Worm (Caenorhabditis elegans): Measurements from ENCODE around the gene srh-89.

Gene srh-89

ce11 chrV:7434805-7435363, 29.7 kb downstream of the srh-89 start:
- TF ChIP-seq ztf-11 (tag; optimal IDR thresholded peaks at IDR 0.05) (no peak), nhr-19 (GFP tag; conservative IDR thresholded peaks at IDR 0.05) (peak; percentile 98), nhr-12 (tag; optimal IDR thresholded peaks at IDR 0.05) (no peak), nhr-90 (tag; optimal IDR thresholded peaks at IDR 0.05; ENCODE audit: poor library complexity) (peak; percentile 29), unc-130 (tag; optimal IDR thresholded peaks at IDR 0.05) (peak; percentile 34), C04F5.9 (tag; optimal IDR thresholded peaks at IDR 0.05) (no peak), C34B4.2 (tag; optimal IDR thresholded peaks at IDR 0.05) (no peak), ceh-90 (tag; optimal IDR thresholded peaks at IDR 0.05) (no peak), egl-27 (tag; optimal IDR thresholded peaks at IDR 0.05) (no peak), mab-9 (GFP tag; IDR thresholded peaks at IDR 0.05) (no peak), fkh-8 (tag; optimal IDR thresholded peaks at IDR 0.05) (peak; percentile 73), blmp-1 (tag; optimal IDR thresholded peaks at IDR 0.05) (peak; percentile 5), lir-3 (tag; optimal IDR thresholded peaks at IDR 0.05; ENCODE audit: poor library complexity) (peak; percentile 34), lin-15B (tag; optimal IDR thresholded peaks at IDR 0.05) (no peak), sox-4 (tag; optimal IDR thresholded peaks at IDR 0.05) (no peak), ztf-4 (tag; optimal IDR thresholded peaks at IDR 0.05) (no peak), pag-3 (tag; optimal IDR thresholded peaks at IDR 0.05; ENCODE audit: borderline replicate concordance, insufficient read depth) (no peak), fos-1 (tag; optimal IDR thresholded peaks at IDR 0.05) (no peak), nhr-84 (tag; optimal IDR thresholded peaks at IDR 0.05) (no peak), elt-3 (tag; optimal IDR thresholded peaks at IDR 0.05) (peak in 1 of 6 experiments; percentile 4), dpl-1 (GFP tag; optimal IDR thresholded peaks at IDR 0.05) (peak in 2 of 3 experiments; percentile 37 to 45), hlh-17 (GFP tag; optimal IDR thresholded peaks at IDR 0.05; ENCODE audit: borderline replicate concordance) (no peak), nhr-20 (tag; optimal IDR thresholded peaks at IDR 0.05) (peak; percentile 78), pax-3 (tag; optimal IDR thresholded peaks at IDR 0.05) (peak; percentile 29), nhr-77 (tag; optimal IDR thresholded peaks at IDR 0.05) (no peak), hlh-4 (tag; optimal IDR thresholded peaks at IDR 0.05) (no peak), egl-13 (tag; optimal IDR thresholded peaks at IDR 0.05) (no peak), irx-1 (tag; optimal IDR thresholded peaks at IDR 0.05) (no peak), ama-1 (optimal IDR thresholded peaks at IDR 0.05) (no peak), isw-1 (GFP tag; IDR thresholded peaks at IDR 0.05) (no peak), swsn-7 (tag; optimal IDR thresholded peaks at IDR 0.05) (peak; percentile 63), jun-1 (tag; optimal IDR thresholded peaks at IDR 0.05) (no peak), nhr-76 (tag; optimal IDR thresholded peaks at IDR 0.05) (no peak), mep-1 (tag; optimal IDR thresholded peaks at IDR 0.05) (peak; percentile 60), unc-86 (tag; optimal IDR thresholded peaks at IDR 0.05) (peak; percentile 25), ceh-88 (GFP tag; IDR thresholded peaks at IDR 0.05) (no peak), pqm-1 (tag; optimal IDR thresholded peaks at IDR 0.05) (no peak), F16B12.6 (tag; optimal IDR thresholded peaks at IDR 0.05) (no peak), rnt-1 (tag; optimal IDR thresholded peaks at IDR 0.05) (peak; percentile 56), C16A3.4 (tag; optimal IDR thresholded peaks at IDR 0.05) (peak; percentile 13), lin-35 (GFP tag; optimal IDR thresholded peaks at IDR 0.05) (peak; percentile 49 to 72), fkh-4 (tag; optimal IDR thresholded peaks at IDR 0.05; ENCODE audit: borderline replicate concordance) (no peak), aly-2 (tag; optimal IDR thresholded peaks at IDR 0.05) (no peak), snpc-4 (tag; optimal IDR thresholded peaks at IDR 0.05) (peak; percentile 21), vab-15 (tag; optimal IDR thresholded peaks at IDR 0.05) (no peak), nhr-237 (tag; optimal IDR thresholded peaks at IDR 0.05) (no peak), Y116A8C.19 (tag; optimal IDR thresholded peaks at IDR 0.05; ENCODE audit: borderline replicate concordance) (no peak), unc-98 (GFP tag; IDR thresholded peaks at IDR 0.05) (no peak), xbp-1 (tag; optimal IDR thresholded peaks at IDR 0.05) (peak; percentile 32), skn-1 (tag; optimal IDR thresholded peaks at IDR 0.05) (peak; percentile 39), unc-30 (tag; optimal IDR thresholded peaks at IDR 0.05) (no peak), tlp-1 (tag; optimal IDR thresholded peaks at IDR 0.05) (no peak), nhr-47 (tag; optimal IDR thresholded peaks at IDR 0.05) (peak; percentile 55)
